Worm (Caenorhabditis elegans) whole organism, L2 larva: Measurements from ENCODE around the gene R10E11.5.

Experiments
- blmp-1 ChIP-seq: sonication (generic microtip); optimal IDR thresholded peaks from 2 replicates; lab custom pipeline; 2017; ENCODE audit warnings: missing genetic modification characterization, mild to moderate bottlenecking, missing compliant biosample characterization, antibody characterized with exemption, moderate library complexity; ENCODE audit not compliant: insufficient read depth
- nhr-129 ChIP-seq: fragments of 150-350 bp; optimal IDR thresholded peaks from 2 replicates; lab custom pipeline; 2014; ENCODE audit warnings: missing biosample characterization, missing genetic modification characterization
- nhr-25 ChIP-seq: fragments of 150-350 bp; sonication (generic microtip); optimal IDR thresholded peaks from 3 replicates; lab custom pipeline; 2014; ENCODE audit warnings: missing biosample characterization, missing genetic modification characterization
- skn-1 ChIP-seq: sonication (generic microtip); optimal IDR thresholded peaks from 2 replicates; lab custom pipeline; 2017; ENCODE audit warnings: missing biosample characterization, missing genetic modification characterization
- snpc-4 ChIP-seq: fragments of 150-350 bp; optimal IDR thresholded peaks from 2 replicates; lab custom pipeline; 2014; ENCODE audit warnings: missing biosample characterization, missing genetic modification characterization
- unc-39 ChIP-seq: fragments of 150-350 bp; optimal IDR thresholded peaks from 2 replicates; lab custom pipeline; 2014; ENCODE audit warnings: missing biosample characterization, missing genetic modification characterization

ce11 chrIII:9741985-9742384 lies 47.5 kb downstream of the R10E11.5 start:
- TF ChIP-seq nhr-129 (tag; lab: Kevin White, UChicago) (peak; percentile 31), blmp-1 (tag; lab: Kevin White, UChicago) (no peak), nhr-25 (tag; lab: Kevin White, UChicago) (no peak), skn-1 (tag; lab: Kevin White, UChicago) (no peak), snpc-4 (no peak), unc-39 (no peak)
